Worm (Caenorhabditis elegans) whole organism, early embryonic: Measurements from ENCODE around the gene ddn-1.

ENCODE experiments used
- aly-1 ChIP-seq: sonication (generic microtip); optimal IDR thresholded peaks from 2 replicates; lab custom pipeline; 2016; ENCODE audit warnings: missing genetic modification characterization, missing compliant biosample characterization
- ama-1 ChIP-seq: fragments of 150-350 bp; optimal IDR thresholded peaks from 2 replicates; lab custom pipeline; 2014
- ceh-13 ChIP-seq: fragments of 200-800 bp; sonication (Bioruptor generic); optimal IDR thresholded peaks from 2 replicates; lab custom pipeline; 2018; ENCODE audit warnings: mild to moderate bottlenecking, missing genetic modification characterization, missing compliant biosample characterization
- hmbx-1 ChIP-seq: sonication (generic microtip); optimal IDR thresholded peaks from 2 replicates; lab custom pipeline; 2016; ENCODE audit warnings: mild to moderate bottlenecking, missing genetic modification characterization, missing compliant biosample characterization
- hnd-1 ChIP-seq: sonication (generic microtip); optimal IDR thresholded peaks from 2 replicates; lab custom pipeline; 2016; ENCODE audit warnings: missing genetic modification characterization, missing compliant biosample characterization
- pes-1 ChIP-seq: fragments of 200-800 bp; sonication (Bioruptor generic); IDR thresholded peaks from 2 replicates; pipeline ENCODE4 v1.3.6; 2022; ENCODE audit warnings: missing genetic modification reagents, missing genetic modification characterization, missing compliant biosample characterization
- tbx-11 ChIP-seq: fragments of 200-800 bp; sonication (Bioruptor generic); IDR thresholded peaks from 2 replicates; pipeline ENCODE4 v1.3.6; 2022; ENCODE audit warnings: missing genetic modification characterization, missing compliant biosample characterization

- TF ChIP-seq pes-1 (GFP tag; lab: Robert Waterston, UW) (no peak), ama-1 (lab: Kevin White, UChicago) (no peak), hmbx-1 (tag; lab: Kevin White, UChicago) (no peak), ceh-13 (GFP tag; lab: Kevin White, UChicago) (no peak), aly-1 (tag; lab: Kevin White, UChicago) (no peak), tbx-11 (GFP tag; lab: Robert Waterston, UW) (no peak), hnd-1 (tag; lab: Kevin White, UChicago) (no peak)
Observed at ce11 chrV:8729100-8729499, 31.2 kb downstream of the ddn-1 start, which contains the start of gene ZC196.5.
